Worm (Caenorhabditis elegans) whole organism, L3 larva: Measurements from ENCODE around the gene srx-26.

Experiments used
- nhr-77 ChIP-seq: fragments of 150-350 bp; optimal IDR thresholded peaks from 2 replicates; lab custom pipeline; 2014; ENCODE audit warnings: missing biosample characterization, missing genetic modification characterization
- pha-4 ChIP-seq: fragments of 150-350 bp; optimal IDR thresholded peaks from 2 replicates; lab custom pipeline; 2014; ENCODE audit warnings: missing biosample characterization, missing genetic modification reagents, missing genetic modification characterization

- TF ChIP-seq nhr-77 (tag; lab: Kevin White, UChicago) (no peak), pha-4 (tag; lab: Kevin White, UChicago) (peak; percentile 6)
Measured at ce11 chrV:2801955-2802354, 49.0 kb upstream of the srx-26 start.
